Fruit fly (Drosophila melanogaster): Measurements from ENCODE around the gene AP-2mu.

- no peak for TF ChIP-seq CTCF (optimal IDR thresholded peaks at IDR 0.05)
- no peak for TF ChIP-seq CG8478 (optimal IDR thresholded peaks at IDR 0.05)
Measured at dm6 chr3R:22423996-22424395, 38.3 kb upstream of the AP-2mu start.
